Fruit fly (Drosophila melanogaster): ENCODE measurements around the gene lectin-37Da.

DNA sequence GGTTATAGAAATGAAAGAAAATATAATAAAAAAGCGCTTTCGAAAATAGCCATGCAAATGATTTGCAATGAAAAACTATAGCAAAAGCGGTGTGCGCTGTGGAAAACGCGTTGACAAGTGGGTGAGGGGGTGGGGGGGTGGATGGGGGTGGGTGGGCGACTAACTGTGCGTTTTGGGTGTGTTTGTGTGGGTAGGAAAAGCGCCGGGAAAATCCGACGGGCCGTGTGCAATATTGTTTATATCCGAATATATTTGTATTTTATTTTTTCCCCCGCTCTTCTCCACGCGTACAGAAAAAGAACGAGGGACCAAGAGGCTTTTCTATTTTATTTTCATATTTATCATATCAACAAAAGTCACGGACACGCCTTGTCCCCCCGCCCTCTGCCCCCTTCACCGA lies 11.7 kb upstream of the lectin-37Da start:
- TF ChIP-seq CG34406 (GFP tag; optimal IDR thresholded peaks at IDR 0.05) (no peak), CG32006 (GFP tag; optimal IDR thresholded peaks at IDR 0.05) (no peak), esn (GFP tag; optimal IDR thresholded peaks at IDR 0.05) (no peak), lz (GFP tag; optimal IDR thresholded peaks at IDR 0.05) (no peak), Hr39 (GFP tag; optimal IDR thresholded peaks at IDR 0.05) (no peak), Hr4 (GFP tag; optimal IDR thresholded peaks at IDR 0.05) (no peak), CG1621 (tag; optimal IDR thresholded peaks at IDR 0.05) (no peak), CG16779 (tag; optimal IDR thresholded peaks at IDR 0.05) (no peak), CG8119 (GFP tag; IDR thresholded peaks at IDR 0.05) (no peak), fd85E (GFP tag; optimal IDR thresholded peaks at IDR 0.05) (no peak), Ets21C (GFP tag; optimal IDR thresholded peaks at IDR 0.05) (no peak)

Data from whole organism, prepupa.